Comparison of ENCODE assay signal across 7 worm cellular contexts in genomic region chrIV:10438901-10439300, ce11.
TF ChIP-seq lines count a peak whose summit lies in the region.

F13B12.3 (plus strand) TSS chrIV:10439123.

TF ChIP-seq in whole organism, L1 larva, 84 proteins besides CTCF, POLR2A, EP300 and RAD21:
- TF ChIP-seq nhr-28 (tag; optimal IDR thresholded peaks at IDR 0.05; lab: Kevin White, UChicago), result no peak
- no peak for TF ChIP-seq nhr-19 (GFP tag; conservative IDR thresholded peaks at IDR 0.05; lab: Robert Waterston, UW)
- peak; percentile 53 for TF ChIP-seq pqm-1 (tag; optimal IDR thresholded peaks at IDR 0.05; lab: Kevin White, UChicago)
- TF ChIP-seq tlp-1 (tag; optimal IDR thresholded peaks at IDR 0.05; lab: Kevin White, UChicago), result no peak
- peak; percentile 1 for TF ChIP-seq lin-14 (GFP tag; optimal IDR thresholded peaks at IDR 0.05; lab: Kevin White, UChicago)
- no peak for TF ChIP-seq ceh-88 (GFP tag; IDR thresholded peaks at IDR 0.05; lab: Robert Waterston, UW)
- TF ChIP-seq nhr-71 (tag; optimal IDR thresholded peaks at IDR 0.05; lab: Kevin White, UChicago), result no peak
- TF ChIP-seq elt-2 (tag; optimal IDR thresholded peaks at IDR 0.05; lab: Kevin White, UChicago), result peak; percentile 62
- no peak for TF ChIP-seq unc-30 (tag; optimal IDR thresholded peaks at IDR 0.05; lab: Kevin White, UChicago)
- no peak for TF ChIP-seq C04F5.9 (tag; optimal IDR thresholded peaks at IDR 0.05; lab: Kevin White, UChicago)
- TF ChIP-seq C34B4.2 (tag; optimal IDR thresholded peaks at IDR 0.05; lab: Kevin White, UChicago), result no peak
- no peak for TF ChIP-seq nhr-90 (tag; optimal IDR thresholded peaks at IDR 0.05; lab: Kevin White, UChicago; ENCODE audit: poor library complexity)
- TF ChIP-seq swsn-7 (tag; optimal IDR thresholded peaks at IDR 0.05; lab: Kevin White, UChicago), result no peak
- TF ChIP-seq egl-27 (tag; optimal IDR thresholded peaks at IDR 0.05; lab: Kevin White, UChicago), result no peak

TF ChIP-seq in whole organism, L2 larva, 48 proteins besides CTCF, POLR2A, EP300 and RAD21:
- peak; percentile 73 for TF ChIP-seq fos-1 (tag; optimal IDR thresholded peaks at IDR 0.05; lab: Kevin White, UChicago)
- peak; percentile 25 for TF ChIP-seq crh-2 (tag; optimal IDR thresholded peaks at IDR 0.05; lab: Kevin White, UChicago)
- peak; percentile 11 for TF ChIP-seq gmeb-1 (tag; optimal IDR thresholded peaks at IDR 0.05; lab: Kevin White, UChicago)
- TF ChIP-seq sma-9 (GFP tag; optimal IDR thresholded peaks at IDR 0.05; lab: Kevin White, UChicago), result peak; percentile 40
- TF ChIP-seq sma-9 (tag; optimal IDR thresholded peaks at IDR 0.05; lab: Kevin White, UChicago), result no peak
- TF ChIP-seq nhr-6 (tag; optimal IDR thresholded peaks at IDR 0.05; lab: Kevin White, UChicago), result no peak

TF ChIP-seq in whole organism, L3 larva, 47 proteins besides CTCF, POLR2A, EP300 and RAD21:
- TF ChIP-seq pha-4 (tag; optimal IDR thresholded peaks at IDR 0.05; lab: Kevin White, UChicago) (peak; percentile 15), ceh-28 (tag; optimal IDR thresholded peaks at IDR 0.05; lab: Kevin White, UChicago) (no peak), elt-2 (tag; optimal IDR thresholded peaks at IDR 0.05; lab: Kevin White, UChicago) (peak; percentile 90), nfya-1 (tag; optimal IDR thresholded peaks at IDR 0.05; lab: Kevin White, UChicago; ENCODE audit: insufficient read depth) (no peak), pqm-1 (tag; optimal IDR thresholded peaks at IDR 0.05; lab: Kevin White, UChicago) (peak; percentile 90), aly-2 (tag; optimal IDR thresholded peaks at IDR 0.05; lab: Kevin White, UChicago) (no peak)

TF ChIP-seq in whole organism, L4 larva, 104 proteins besides CTCF, POLR2A, EP300 and RAD21 (continues in another document):
- no peak for TF ChIP-seq ceh-62 (tag; optimal IDR thresholded peaks at IDR 0.05; lab: Kevin White, UChicago)
- TF ChIP-seq aha-1 (tag; lab: Kevin White, UChicago), result no peak
- TF ChIP-seq nhr-48 (tag; optimal IDR thresholded peaks at IDR 0.05; lab: Kevin White, UChicago), result peak; percentile 18
- no peak for TF ChIP-seq snpc-1.2 (GFP tag; IDR thresholded peaks at IDR 0.05; lab: Robert Waterston, UW)
- TF ChIP-seq zag-1 (tag; optimal IDR thresholded peaks at IDR 0.05; lab: Kevin White, UChicago), result no peak
- peak; percentile 97 for TF ChIP-seq pqm-1 (tag; optimal IDR thresholded peaks at IDR 0.05; lab: Kevin White, UChicago)
- TF ChIP-seq dmd-6 (GFP tag; IDR thresholded peaks at IDR 0.05; lab: Robert Waterston, UW), result peak; percentile 90
- TF ChIP-seq rbr-2 (tag; optimal IDR thresholded peaks at IDR 0.05; lab: Kevin White, UChicago), result no peak
- peak; percentile 38 for TF ChIP-seq nhr-77 (tag; optimal IDR thresholded peaks at IDR 0.05; lab: Kevin White, UChicago)
- TF ChIP-seq daf-16 (GFP tag; optimal IDR thresholded peaks at IDR 0.05; lab: Kevin White, UChicago), result no peak
- peak; percentile 79 for TF ChIP-seq daf-16 (tag; optimal IDR thresholded peaks at IDR 0.05; lab: Kevin White, UChicago)
- peak; percentile 82 for TF ChIP-seq nhr-28 (tag; optimal IDR thresholded peaks at IDR 0.05; lab: Kevin White, UChicago)
- no peak for TF ChIP-seq daf-8 (GFP tag; IDR thresholded peaks at IDR 0.05; lab: Robert Waterston, UW)
- peak in 1 of 2 experiments; percentile 53 for TF ChIP-seq unc-62 (GFP tag; optimal IDR thresholded peaks at IDR 0.05 in 1 of 2; lab: Kevin White, UChicago)
- no peak for TF ChIP-seq unc-62 (tag; optimal IDR thresholded peaks at IDR 0.05; lab: Kevin White, UChicago)
- TF ChIP-seq daf-19 (GFP tag; conservative IDR thresholded peaks at IDR 0.05; lab: Robert Waterston, UW), result no peak
- TF ChIP-seq F10B5.3 (tag; optimal IDR thresholded peaks at IDR 0.05; lab: Kevin White, UChicago), result no peak
- TF ChIP-seq spr-1 (tag; optimal IDR thresholded peaks at IDR 0.05; lab: Kevin White, UChicago), result no peak

TF ChIP-seq in whole organism, late embryonic, 69 proteins besides CTCF, POLR2A, EP300 and RAD21:
- TF ChIP-seq elt-2 (tag; optimal IDR thresholded peaks at IDR 0.05; lab: Kevin White, UChicago), result peak; percentile 38
- TF ChIP-seq pha-2 (tag; optimal IDR thresholded peaks at IDR 0.05; lab: Kevin White, UChicago), result no peak

TF ChIP-seq in whole organism, midembryonic, 9 proteins besides CTCF, POLR2A, EP300 and RAD21:
- TF ChIP-seq flt-1 (GFP tag; IDR thresholded peaks at IDR 0.05; lab: Robert Waterston, UW) (no peak), ref-1 (GFP tag; conservative IDR thresholded peaks at IDR 0.05; lab: Robert Waterston, UW) (0 out of 2 replicates have a peak, but pooled peaks have one; percentile 2)

TF ChIP-seq in whole organism, young adult, 124 proteins besides CTCF, POLR2A, EP300 and RAD21:
- TF ChIP-seq ets-4 (GFP tag; optimal IDR thresholded peaks at IDR 0.05; lab: Kevin White, UChicago) (peak; percentile 73), sea-2 (GFP tag; IDR thresholded peaks at IDR 0.05; lab: Robert Waterston, UW) (no peak), fkh-3 (tag; optimal IDR thresholded peaks at IDR 0.05; lab: Kevin White, UChicago) (no peak), ztf-22 (GFP tag; optimal IDR thresholded peaks at IDR 0.05; lab: Kevin White, UChicago) (no peak), nhr-80 (tag; optimal IDR thresholded peaks at IDR 0.05; lab: Kevin White, UChicago) (peak; percentile 96), hsf-1 (GFP tag; IDR thresholded peaks at IDR 0.05; lab: Robert Waterston, UW) (no peak), B0261.1 (tag; optimal IDR thresholded peaks at IDR 0.05; lab: Kevin White, UChicago) (no peak), attf-3 (GFP tag; conservative IDR thresholded peaks at IDR 0.05; lab: Robert Waterston, UW) (no peak), F10E7.11 (tag; optimal IDR thresholded peaks at IDR 0.05; lab: Kevin White, UChicago) (no peak), ztf-6 (GFP tag; IDR thresholded peaks at IDR 0.05; lab: Robert Waterston, UW) (no peak), zfh-2 (GFP tag; conservative IDR thresholded peaks at IDR 0.05; lab: Robert Waterston, UW) (no peak), pha-4 (tag; optimal IDR thresholded peaks at IDR 0.05; lab: Kevin White, UChicago) (no peak), chd-7 (tag; optimal IDR thresholded peaks at IDR 0.05; lab: Kevin White, UChicago) (no peak)
